Worm (Caenorhabditis elegans): Measurements from ENCODE around the gene E02H9.7.

E02H9.7 gene

ce11 chrIII:2419504-2419903 lies 26.0 kb downstream of the E02H9.7 start:
- no peak for TF ChIP-seq C34B4.2 (tag; optimal IDR thresholded peaks at IDR 0.05)
- no peak for TF ChIP-seq efl-1 (optimal IDR thresholded peaks at IDR 0.05)
- peak in 1 of 2 experiments; percentile 62 for TF ChIP-seq efl-1 (GFP tag; optimal IDR thresholded peaks at IDR 0.05 in 1 of 2)

DNA sequence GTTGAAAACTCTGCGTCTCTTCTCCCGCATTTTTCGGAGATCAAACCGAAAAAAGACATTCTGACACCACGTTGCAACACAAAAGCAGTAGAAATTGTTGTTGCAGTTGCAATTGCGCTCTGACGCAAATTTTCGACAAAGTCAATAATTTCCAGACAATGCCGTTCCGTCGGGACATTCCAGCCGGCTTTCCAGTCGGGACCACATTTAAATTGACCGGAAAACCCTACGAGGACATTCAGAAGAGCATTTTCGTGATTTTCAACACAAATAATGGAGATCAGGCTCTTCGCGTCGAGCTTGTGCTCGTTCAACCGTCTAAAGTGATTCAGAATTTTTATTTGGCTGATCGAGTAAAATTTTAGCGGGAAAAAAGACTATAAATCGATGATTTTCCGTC lies 26.5 kb downstream of the E02H9.7 start:
- TF ChIP-seq efl-1 (optimal IDR thresholded peaks at IDR 0.05): no peak
- peak in 1 of 2 experiments; percentile 90 for TF ChIP-seq efl-1 (GFP tag; optimal IDR thresholded peaks at IDR 0.05 in 1 of 2)
- TF ChIP-seq lir-3 (tag; optimal IDR thresholded peaks at IDR 0.05; ENCODE audit: poor library complexity): no peak
- TF ChIP-seq mab-9 (GFP tag; IDR thresholded peaks at IDR 0.05): no peak

DNA sequence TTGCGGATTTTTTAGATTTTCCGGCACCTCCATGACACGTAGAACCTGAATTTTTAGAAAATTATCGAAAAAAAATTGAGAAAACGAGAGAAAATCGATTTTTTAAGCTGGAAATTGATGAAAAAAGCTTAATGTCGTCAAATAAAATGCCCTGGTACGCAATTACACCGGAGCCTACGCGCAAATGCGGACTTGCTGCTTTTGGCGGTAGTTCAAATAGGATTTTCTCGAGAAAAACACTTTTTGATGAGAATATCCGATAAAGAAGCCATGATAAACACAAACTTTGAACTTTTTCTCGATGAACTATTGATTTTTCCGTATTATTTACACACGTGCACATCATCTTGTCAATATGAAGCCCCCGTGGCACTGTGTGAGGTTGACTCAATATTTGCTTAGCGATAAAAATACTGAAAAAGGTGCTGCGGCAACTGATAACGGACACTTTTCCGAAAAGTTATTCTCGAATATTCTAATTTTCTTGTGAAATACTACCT lies 27.3 kb downstream of the E02H9.7 start, which contains the start of the genes W04B5.5 and W04B5.3:
Gene W04B5.5 (minus strand): TSS at position 51 of the 500 bp plus-strand sequence.
Gene W04B5.3 (plus strand): TSS at position 356 of the 500 bp plus-strand sequence.
- TF ChIP-seq C34B4.2 (tag; optimal IDR thresholded peaks at IDR 0.05): no peak
- peak; percentile 54 for TF ChIP-seq mep-1 (tag; optimal IDR thresholded peaks at IDR 0.05)
- TF ChIP-seq dsc-1 (tag; optimal IDR thresholded peaks at IDR 0.05): peak; percentile 53
- TF ChIP-seq nhr-84 (tag; optimal IDR thresholded peaks at IDR 0.05): no peak
- peak; percentile 52 for TF ChIP-seq unc-86 (tag; optimal IDR thresholded peaks at IDR 0.05)
- TF ChIP-seq ztf-11 (tag; optimal IDR thresholded peaks at IDR 0.05): peak in 1 of 2 experiments; percentile 7
- TF ChIP-seq fos-1 (tag; optimal IDR thresholded peaks at IDR 0.05): peak; percentile 17
- peak in 1 of 2 experiments; percentile 75 for TF ChIP-seq mdl-1 (tag; optimal IDR thresholded peaks at IDR 0.05)
- peak; percentile 60 for TF ChIP-seq isw-1 (GFP tag; IDR thresholded peaks at IDR 0.05)
- TF ChIP-seq lin-15B (tag; optimal IDR thresholded peaks at IDR 0.05): peak; percentile 11
- TF ChIP-seq efl-1 (optimal IDR thresholded peaks at IDR 0.05): peak; percentile 97 to 98
- TF ChIP-seq efl-1 (GFP tag; optimal IDR thresholded peaks at IDR 0.05 in 1 of 2): peak; percentile 98 to 100
- TF ChIP-seq nhr-71 (tag; optimal IDR thresholded peaks at IDR 0.05): peak; percentile 72
- TF ChIP-seq dpl-1 (GFP tag; optimal IDR thresholded peaks at IDR 0.05): peak; percentile 95 to 97 (median 97)
- TF ChIP-seq grh-1 (GFP tag; IDR thresholded peaks at IDR 0.05): 0 out of 2 replicates have a peak, but pooled peaks have one; percentile 20
- TF ChIP-seq lin-13 (GFP tag; optimal IDR thresholded peaks at IDR 0.05): peak; percentile 56
- TF ChIP-seq nhr-85 (tag): peak; percentile 16
- TF ChIP-seq ceh-88 (GFP tag; IDR thresholded peaks at IDR 0.05): 0 out of 2 replicates have a peak, but pooled peaks have one; percentile 32
- TF ChIP-seq F16B12.6 (tag; optimal IDR thresholded peaks at IDR 0.05): peak; percentile 98
- peak; percentile 76 for TF ChIP-seq snu-23 (GFP tag; optimal IDR thresholded peaks at IDR 0.05)
- no peak for TF ChIP-seq hpl-2 (GFP tag; optimal IDR thresholded peaks at IDR 0.05)
- TF ChIP-seq lsy-2 (tag; optimal IDR thresholded peaks at IDR 0.05): peak; percentile 79 to 86
- peak; percentile 25 for TF ChIP-seq nhr-77 (tag; optimal IDR thresholded peaks at IDR 0.05)
- no peak for TF ChIP-seq Y116A8C.19 (tag; optimal IDR thresholded peaks at IDR 0.05; ENCODE audit: borderline replicate concordance)
- TF ChIP-seq fkh-8 (tag; optimal IDR thresholded peaks at IDR 0.05): no peak
- TF ChIP-seq lir-3 (tag; optimal IDR thresholded peaks at IDR 0.05; ENCODE audit: poor library complexity): no peak
- TF ChIP-seq lin-14 (GFP tag; optimal IDR thresholded peaks at IDR 0.05): peak; percentile 48
- TF ChIP-seq nhr-90 (tag; optimal IDR thresholded peaks at IDR 0.05; ENCODE audit: poor library complexity): peak; percentile 66
- TF ChIP-seq C16A3.4 (tag; optimal IDR thresholded peaks at IDR 0.05): peak; percentile 30
- TF ChIP-seq skn-1 (tag; optimal IDR thresholded peaks at IDR 0.05): peak; percentile 42
- no peak for TF ChIP-seq sox-4 (tag; optimal IDR thresholded peaks at IDR 0.05)
- TF ChIP-seq ceh-82 (tag; optimal IDR thresholded peaks at IDR 0.05): peak; percentile 43 to 84 (median 45)
- TF ChIP-seq elt-2 (tag; optimal IDR thresholded peaks at IDR 0.05): peak; percentile 75
- TF ChIP-seq nhr-47 (tag; optimal IDR thresholded peaks at IDR 0.05): peak; percentile 79
- no peak for TF ChIP-seq nhr-12 (tag; optimal IDR thresholded peaks at IDR 0.05)
- TF ChIP-seq ceh-8 (GFP tag; optimal IDR thresholded peaks at IDR 0.05): peak; percentile 39
- TF ChIP-seq tbx-2 (tag; optimal IDR thresholded peaks at IDR 0.05): peak; percentile 74
- peak; percentile 54 for TF ChIP-seq irx-1 (tag; optimal IDR thresholded peaks at IDR 0.05)
- TF ChIP-seq nhr-20 (tag; optimal IDR thresholded peaks at IDR 0.05): peak; percentile 56
- peak; percentile 38 for TF ChIP-seq lin-39 (tag; optimal IDR thresholded peaks at IDR 0.05)
- no peak for TF ChIP-seq pqm-1 (tag; optimal IDR thresholded peaks at IDR 0.05)
- peak; percentile 63 for TF ChIP-seq nhr-19 (GFP tag; conservative IDR thresholded peaks at IDR 0.05)
- TF ChIP-seq pax-3 (tag; optimal IDR thresholded peaks at IDR 0.05): no peak
- TF ChIP-seq xbp-1 (tag; optimal IDR thresholded peaks at IDR 0.05): peak; percentile 47
- peak; percentile 21 for TF ChIP-seq jun-1 (tag; optimal IDR thresholded peaks at IDR 0.05)
- TF ChIP-seq elt-3 (tag; optimal IDR thresholded peaks at IDR 0.05): peak in 2 of 6 experiments; percentile 2 to 33
